Fruit fly (Drosophila melanogaster): ENCODE results near the gene Klp31E.
A peak's percentile ranks its signal among the peaks of the same experiment; 100 is the strongest.

Klp31E gene

DNA sequence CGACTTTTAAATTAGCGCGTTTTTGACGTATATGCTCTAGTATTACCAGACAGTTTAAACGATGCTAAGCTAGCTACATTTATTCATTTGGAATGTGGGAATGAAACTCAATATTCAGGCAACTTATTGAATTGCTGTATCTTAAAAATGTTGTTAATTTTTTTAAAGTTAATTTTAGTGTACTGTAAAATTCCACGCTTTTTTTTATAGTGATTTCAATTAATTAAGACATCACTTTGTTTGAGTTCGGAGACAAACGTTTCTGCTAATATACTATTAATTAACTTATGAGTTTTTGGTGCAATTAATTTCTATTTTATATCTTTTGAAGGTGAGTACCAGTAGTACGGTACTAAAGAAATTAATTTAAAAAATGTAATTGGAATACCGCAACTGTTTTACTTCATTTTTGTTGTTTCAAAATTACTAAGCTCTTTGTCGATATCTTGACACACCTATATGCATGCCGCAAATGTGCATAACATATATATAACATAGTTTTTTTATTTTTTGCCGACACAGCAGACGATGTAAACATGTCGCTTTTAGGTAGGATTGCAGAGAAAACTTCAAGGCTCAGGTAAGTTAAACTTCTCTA, 27.5 kb upstream of the Klp31E start, which contains the start of the genes Cdk1 and mRpS7 (continued):
- TF ChIP-seq dimm (GFP tag; IDR thresholded peaks at IDR 0.05) (no peak), psq (GFP tag; optimal IDR thresholded peaks at IDR 0.05) (no peak), gcm2 (GFP tag; optimal IDR thresholded peaks at IDR 0.05) (peak; percentile 13), Trl (optimal IDR thresholded peaks at IDR 0.05) (no peak), Trl (GFP tag; optimal IDR thresholded peaks at IDR 0.05) (peak; percentile 54), wek (GFP tag; optimal IDR thresholded peaks at IDR 0.05) (peak; percentile 57), ap (GFP tag; IDR thresholded peaks at IDR 0.05) (0 out of 2 replicates have a peak, but pooled peaks have one; percentile 40), insv (GFP tag; optimal IDR thresholded peaks at IDR 0.05) (no peak), B-H1 (GFP tag; IDR thresholded peaks at IDR 0.05) (peak; percentile 63), CG4730 (GFP tag; IDR thresholded peaks at IDR 0.05) (peak; percentile 41), Optix (GFP tag; IDR thresholded peaks at IDR 0.05) (no peak), dan (GFP tag; IDR thresholded peaks at IDR 0.05) (no peak), CG1024 (GFP tag; IDR thresholded peaks at IDR 0.05) (peak; percentile 69; the same call in 1 of the 2 replicates), Abd-B (GFP tag; optimal IDR thresholded peaks at IDR 0.05) (no peak), MBD-R2 (GFP tag; IDR thresholded peaks at IDR 0.05) (0 out of 2 replicates have a peak, but pooled peaks have one; percentile 18), lola (GFP tag; optimal IDR thresholded peaks at IDR 0.05) (peak in 1 of 3 experiments; percentile 72), Spps (tag; optimal IDR thresholded peaks at IDR 0.05) (peak; percentile 66), CG12071 (GFP tag; optimal IDR thresholded peaks at IDR 0.05) (no peak), CG30020 (tag; optimal IDR thresholded peaks at IDR 0.05) (peak; percentile 100), HLH3B (GFP tag; IDR thresholded peaks at IDR 0.05) (no peak), CG14860 (GFP tag; IDR thresholded peaks at IDR 0.05; ENCODE audit: partially characterized antibody) (no peak), onecut (GFP tag; IDR thresholded peaks at IDR 0.05) (0 out of 2 replicates have a peak, but pooled peaks have one; percentile 12), NC2β (GFP tag; optimal IDR thresholded peaks at IDR 0.05) (peak; percentile 31), NfI (GFP tag; optimal IDR thresholded peaks at IDR 0.05) (peak; percentile 76), cas (GFP tag; IDR thresholded peaks at IDR 0.05) (no peak), Mrtf (GFP tag; IDR thresholded peaks at IDR 0.05) (no peak; the same call in 2 of the 3 replicates), Dref (GFP tag; IDR thresholded peaks at IDR 0.05) (no peak), pho (GFP tag; optimal IDR thresholded peaks at IDR 0.05) (peak; percentile 63), en (GFP tag; optimal IDR thresholded peaks at IDR 0.05) (no peak), kni (GFP tag; optimal IDR thresholded peaks at IDR 0.05) (no peak), run (tag; optimal IDR thresholded peaks at IDR 0.05) (no peak), Blimp-1 (GFP tag; optimal IDR thresholded peaks at IDR 0.05) (peak; percentile 55), CG6175 (GFP tag; IDR thresholded peaks at IDR 0.05) (no peak), Aef1 (GFP tag; IDR thresholded peaks at IDR 0.05) (peak; percentile 53), pan (optimal IDR thresholded peaks at IDR 0.05) (no peak), pan (GFP tag; optimal IDR thresholded peaks at IDR 0.05 in 1 of 2, IDR thresholded peaks at IDR 0.05 in 1 of 2) (peak in 1 of 2 experiments; percentile 82), PHDP (tag; optimal IDR thresholded peaks at IDR 0.05) (peak; percentile 81), CG4617 (GFP tag; optimal IDR thresholded peaks at IDR 0.05; ENCODE audit: borderline replicate concordance) (peak; percentile 23), CG13287 (GFP tag; IDR thresholded peaks at IDR 0.05; ENCODE audit: partially characterized antibody) (no peak), CG43689 (GFP tag; IDR thresholded peaks at IDR 0.05) (no peak), Opbp (GFP tag; IDR thresholded peaks at IDR 0.05; ENCODE audit: partially characterized antibody) (no peak), fd102C (GFP tag; optimal IDR thresholded peaks at IDR 0.05) (no peak), CG9215 (GFP tag; IDR thresholded peaks at IDR 0.05) (no peak), vvl (GFP tag; IDR thresholded peaks at IDR 0.05) (peak; percentile 77), CG6791 (GFP tag; IDR thresholded peaks at IDR 0.05; ENCODE audit: partially characterized antibody) (no peak), CG15601 (tag; optimal IDR thresholded peaks at IDR 0.05) (peak; percentile 75), CG12219 (GFP tag; optimal IDR thresholded peaks at IDR 0.05) (peak; percentile 33), fd3F (GFP tag; optimal IDR thresholded peaks at IDR 0.05) (peak; percentile 66), gcm (GFP tag; optimal IDR thresholded peaks at IDR 0.05) (peak; percentile 66), ATbp (GFP tag; optimal IDR thresholded peaks at IDR 0.05) (no peak)

Measured in whole organism, embryonic.